Worm (Caenorhabditis elegans): ENCODE results near the gene B0393.7.
"Not testable (repeated sequence)": the region's sequence is repeated elsewhere in the genome, so short reads cannot be mapped to it uniquely, and the experiment has no call there.

The B0393.7 gene

DNA sequence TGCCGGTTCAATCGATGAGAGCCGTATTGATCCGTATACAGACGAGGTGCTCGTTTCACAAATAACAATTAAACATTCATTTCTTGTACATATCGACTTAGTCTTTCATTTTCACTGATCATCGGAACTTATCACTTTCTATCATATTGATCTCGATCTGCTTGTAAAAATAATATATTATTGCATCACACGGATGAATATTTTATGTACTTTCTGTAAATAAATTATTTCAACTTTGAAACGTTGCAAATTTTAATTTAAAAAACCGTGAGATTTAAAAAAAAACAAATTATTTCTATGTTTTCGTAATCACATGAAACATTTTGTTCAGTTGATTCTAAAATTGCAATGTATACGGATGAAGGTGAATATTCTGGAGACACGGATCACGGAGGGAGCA lies 35.3 kb downstream of the B0393.7 start, which contains the start of gene twk-6:
twk-6 (plus strand) TSS at position 301 of the 400 bp plus-strand sequence.
- TF ChIP-seq cebp-1 (GFP tag; IDR thresholded peaks at IDR 0.05); cebp-1 (tag; optimal IDR thresholded peaks at IDR 0.05); tbp1 (GFP tag; optimal IDR thresholded peaks at IDR 0.05); attf-3 (GFP tag; conservative IDR thresholded peaks at IDR 0.05): not testable (repeated sequence)

DNA sequence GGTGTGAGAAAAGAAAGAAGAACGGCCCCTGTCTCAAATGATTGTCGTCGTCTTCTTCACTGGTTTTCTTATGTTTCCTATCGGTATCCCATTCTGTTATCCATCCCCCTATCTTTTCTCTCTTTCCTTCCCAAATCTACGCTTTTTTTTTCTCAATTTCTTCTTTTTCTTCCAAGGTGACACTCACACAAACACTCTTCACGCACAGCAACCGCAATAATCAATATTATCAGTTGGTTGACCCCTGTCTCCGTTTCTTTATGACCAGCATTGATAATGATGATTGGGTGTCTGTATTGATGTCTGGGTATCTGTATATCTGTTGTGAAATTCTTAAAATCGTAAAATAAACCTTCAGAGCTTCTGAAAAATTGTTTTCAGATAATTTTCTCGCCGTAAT lies 37.1 kb downstream of the B0393.7 start:
- TF ChIP-seq nhr-80 (tag; optimal IDR thresholded peaks at IDR 0.05) (peak; percentile 32), ceh-40 (GFP tag; IDR thresholded peaks at IDR 0.05) (no peak), cebp-1 (GFP tag; IDR thresholded peaks at IDR 0.05) (no peak), cebp-1 (tag; optimal IDR thresholded peaks at IDR 0.05) (peak; percentile 48)

DNA sequence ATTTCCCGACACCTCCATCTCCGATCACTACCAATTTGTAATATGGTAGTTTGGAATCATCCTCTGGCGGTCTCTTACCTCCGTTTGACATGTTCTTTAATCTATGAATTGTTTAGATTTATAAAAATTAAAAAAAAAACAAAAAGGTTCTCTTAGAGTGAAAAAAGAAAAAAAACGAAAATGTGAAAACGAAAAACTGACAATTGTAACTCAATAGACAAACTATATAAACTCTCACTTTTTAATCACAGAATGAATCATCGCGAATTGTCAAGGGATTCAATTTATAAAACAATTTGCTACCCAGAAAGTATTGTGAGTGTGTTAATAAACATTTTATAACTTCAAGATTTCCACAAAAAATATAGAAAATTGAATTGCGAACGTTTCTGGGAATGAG lies 37.9 kb downstream of the B0393.7 start, which contains the start of gene ras-2:
ras-2 (minus strand) TSS at position 101 of the 400 bp plus-strand sequence.
- TF ChIP-seq madf-10 (tag; optimal IDR thresholded peaks at IDR 0.05) (no peak), lsl-1 (GFP tag; optimal IDR thresholded peaks at IDR 0.05) (no peak), him-1 (tag; optimal IDR thresholded peaks at IDR 0.05) (no peak), nfya-2 (GFP tag; IDR thresholded peaks at IDR 0.05) (no peak), K11D2.4 (GFP tag; IDR thresholded peaks at IDR 0.05) (no peak), pha-4 (tag; optimal IDR thresholded peaks at IDR 0.05) (no peak), ztf-22 (GFP tag; optimal IDR thresholded peaks at IDR 0.05) (no peak), lir-1 (GFP tag; conservative IDR thresholded peaks at IDR 0.05) (no peak), F39B2.1 (GFP tag; IDR thresholded peaks at IDR 0.05) (no peak), ceh-58 (GFP tag; IDR thresholded peaks at IDR 0.05) (no peak)

DNA sequence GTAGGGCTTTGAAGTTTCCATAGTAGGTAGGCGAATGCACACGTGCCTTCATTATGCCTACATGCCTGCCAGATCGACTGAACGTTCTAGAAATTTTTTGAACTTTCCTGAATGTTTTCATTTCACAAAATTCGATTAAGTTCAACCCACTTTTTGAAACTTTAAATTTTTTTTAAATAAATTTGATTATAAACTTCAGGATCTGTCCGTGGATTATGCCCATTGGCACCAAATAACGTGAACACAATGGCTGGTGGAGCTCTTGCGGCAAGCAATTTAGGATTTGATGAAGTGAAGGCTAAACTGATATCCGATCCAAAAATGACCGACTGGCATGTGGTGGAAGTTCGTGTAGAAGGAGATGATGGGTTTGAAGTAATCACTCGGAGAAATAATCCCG lies 42.5 kb downstream of the B0393.7 start, which contains the start of gene F17C8.7:
F17C8.7 (plus strand) TSS at position 301 of the 400 bp plus-strand sequence.
- TF ChIP-seq nfyb-1 (GFP tag; IDR thresholded peaks at IDR 0.05) = no peak
- TF ChIP-seq ceh-100 (GFP tag; IDR thresholded peaks at IDR 0.05) = no peak
- TF ChIP-seq Y53G8AR.9 (GFP tag; conservative IDR thresholded peaks at IDR 0.05) = no peak
- TF ChIP-seq madf-10 (tag; optimal IDR thresholded peaks at IDR 0.05) = no peak
- no peak for TF ChIP-seq cebp-1 (GFP tag; IDR thresholded peaks at IDR 0.05)
- no peak for TF ChIP-seq cebp-1 (tag; optimal IDR thresholded peaks at IDR 0.05)
- TF ChIP-seq ccch-3 (GFP tag; optimal IDR thresholded peaks at IDR 0.05) = no peak
- TF ChIP-seq F22D6.2 (tag; optimal IDR thresholded peaks at IDR 0.05) = no peak
- no peak for TF ChIP-seq ztf-28 (GFP tag; IDR thresholded peaks at IDR 0.05)

DNA sequence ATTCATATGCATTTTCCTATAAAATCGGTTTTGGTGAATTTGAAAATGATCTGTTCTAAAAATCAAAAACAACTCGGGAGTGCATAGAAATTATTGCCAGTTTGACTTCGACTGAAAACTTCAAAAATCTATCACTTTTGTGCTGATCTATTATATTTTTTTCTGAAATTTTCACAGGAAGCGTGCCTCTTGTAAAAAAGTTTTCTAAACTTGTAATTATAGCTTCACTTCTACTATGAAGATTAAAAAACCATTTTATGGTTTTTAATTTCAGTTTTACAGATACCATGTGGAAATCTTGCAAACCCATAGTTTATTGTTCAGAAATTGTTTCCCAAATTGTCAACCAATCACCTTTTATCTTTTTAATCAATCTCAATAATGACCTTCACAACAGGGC lies 43.8 kb downstream of the B0393.7 start, which contains the start of gene F17C8.9:
F17C8.9 (plus strand) TSS at position 301 of the 400 bp plus-strand sequence.
- TF ChIP-seq Y79H2A.3 (GFP tag; conservative IDR thresholded peaks at IDR 0.05) = no peak
- TF ChIP-seq cebp-2 (GFP tag; IDR thresholded peaks at IDR 0.05) = no peak
- no peak for TF ChIP-seq ets-4 (GFP tag; optimal IDR thresholded peaks at IDR 0.05)
- TF ChIP-seq Y53G8AR.9 (GFP tag; conservative IDR thresholded peaks at IDR 0.05) = no peak
- TF ChIP-seq ekl-4 (GFP tag; IDR thresholded peaks at IDR 0.05) = no peak
- TF ChIP-seq nhr-27 (tag; optimal IDR thresholded peaks at IDR 0.05) = no peak
- TF ChIP-seq Y56A3A.18 (GFP tag; IDR thresholded peaks at IDR 0.05) = no peak
- no peak for TF ChIP-seq let-526 (GFP tag; IDR thresholded peaks at IDR 0.05)
- no peak for TF ChIP-seq attf-6 (GFP tag; IDR thresholded peaks at IDR 0.05)
- TF ChIP-seq nfya-2 (GFP tag; IDR thresholded peaks at IDR 0.05) = no peak
- no peak for TF ChIP-seq ztf-28 (GFP tag; IDR thresholded peaks at IDR 0.05)
- TF ChIP-seq F39B2.1 (GFP tag; IDR thresholded peaks at IDR 0.05) = no peak
- no peak for TF ChIP-seq bed-2 (GFP tag; IDR thresholded peaks at IDR 0.05)
- TF ChIP-seq snpc-4 (GFP tag; optimal IDR thresholded peaks at IDR 0.05) = no peak
- no peak for TF ChIP-seq snpc-4 (tag; optimal IDR thresholded peaks at IDR 0.05)
- TF ChIP-seq hlh-12 (tag; optimal IDR thresholded peaks at IDR 0.05) = no peak
- no peak for TF ChIP-seq lsl-1 (GFP tag; optimal IDR thresholded peaks at IDR 0.05)
- TF ChIP-seq cebp-1 (GFP tag; IDR thresholded peaks at IDR 0.05) = no peak
- no peak for TF ChIP-seq cebp-1 (tag; optimal IDR thresholded peaks at IDR 0.05)
- TF ChIP-seq F23B12.7 (tag; optimal IDR thresholded peaks at IDR 0.05; ENCODE audit: insufficient read depth) = no peak
- no peak for TF ChIP-seq B0261.1 (tag; optimal IDR thresholded peaks at IDR 0.05)

All from whole organism, young adult.